Worm (Caenorhabditis elegans): ENCODE data around the gene F54D10.7.

The F54D10.7 gene

DNA sequence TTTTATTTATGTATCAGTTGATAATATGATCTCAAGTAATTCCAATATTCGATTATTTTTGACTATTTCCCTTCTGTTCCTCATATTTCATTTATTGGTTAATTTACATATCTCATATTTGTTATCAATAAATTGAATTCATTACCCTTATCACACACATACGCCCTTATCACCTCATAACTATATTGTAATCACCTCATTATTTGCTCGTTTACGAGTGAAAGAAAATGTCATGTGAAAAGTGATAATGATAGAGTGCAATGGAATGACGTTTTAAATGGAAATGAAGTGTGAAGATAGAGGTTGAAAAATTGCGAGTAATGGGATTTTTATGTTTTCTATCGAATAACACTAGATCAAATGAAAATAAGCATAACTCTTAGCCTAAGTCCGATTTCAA, 34.6 kb downstream of the F54D10.7 start:
- TF ChIP-seq nhr-237 (tag; optimal IDR thresholded peaks at IDR 0.05), result no peak
- TF ChIP-seq flh-1 (GFP tag; optimal IDR thresholded peaks at IDR 0.05), result no peak
- TF ChIP-seq nhr-12 (tag; optimal IDR thresholded peaks at IDR 0.05), result no peak
- no peak for TF ChIP-seq lin-13 (tag; optimal IDR thresholded peaks at IDR 0.05)
- no peak for TF ChIP-seq unc-39 (tag; optimal IDR thresholded peaks at IDR 0.05)

DNA sequence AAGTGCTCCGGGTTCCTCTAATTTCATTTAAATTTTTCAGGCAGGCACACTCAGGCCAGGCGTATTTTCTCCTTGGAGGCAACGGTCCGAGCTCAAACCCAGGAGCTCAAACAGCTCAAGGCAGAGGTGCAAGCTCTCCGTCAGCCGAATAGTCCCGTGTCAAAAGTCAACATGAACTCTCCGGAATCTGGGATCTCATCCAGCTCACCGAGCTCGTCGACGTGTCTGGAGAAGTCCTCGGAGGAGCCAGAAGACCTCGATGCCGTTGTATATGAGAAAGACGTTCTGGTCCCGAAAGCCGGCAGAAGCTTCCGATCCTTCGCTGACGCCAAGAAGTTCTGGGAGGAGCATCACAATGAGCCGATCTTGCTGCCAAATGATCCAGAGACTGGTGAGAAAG, 35.3 kb downstream of the F54D10.7 start:
- no peak for TF ChIP-seq elt-1 (tag; optimal IDR thresholded peaks at IDR 0.05; ENCODE audit: borderline replicate concordance, insufficient read depth)
- TF ChIP-seq sem-2 (GFP tag; optimal IDR thresholded peaks at IDR 0.05), result no peak
- TF ChIP-seq ham-2 (GFP tag; optimal IDR thresholded peaks at IDR 0.05), result no peak
- TF ChIP-seq pha-4 (tag; optimal IDR thresholded peaks at IDR 0.05), result no peak
- TF ChIP-seq M03D4.4 (tag; optimal IDR thresholded peaks at IDR 0.05), result no peak
- no peak for TF ChIP-seq mep-1 (tag; optimal IDR thresholded peaks at IDR 0.05)
- TF ChIP-seq ztf-11 (tag; optimal IDR thresholded peaks at IDR 0.05), result no peak

DNA sequence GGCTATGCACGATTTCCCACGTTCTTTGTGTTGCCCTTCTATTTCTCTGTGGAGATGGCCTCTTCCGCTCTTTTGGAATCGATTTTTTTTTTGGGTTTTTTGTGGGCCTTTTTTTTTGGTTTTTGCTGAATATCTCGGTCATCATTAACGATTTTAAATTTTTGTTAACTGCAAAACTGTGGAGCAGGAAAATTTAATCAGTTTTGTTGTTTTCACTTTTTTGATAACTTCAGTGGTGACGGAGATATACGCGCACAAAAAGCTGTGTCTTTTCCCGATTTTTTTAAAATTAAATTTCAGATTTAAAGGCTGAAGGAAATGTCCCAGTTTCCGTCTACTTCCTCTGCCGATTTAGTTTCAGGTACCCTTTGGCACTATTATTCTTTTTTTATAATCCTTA, 35.8 kb downstream of the F54D10.7 start, which contains the start of gene T24E12.1:
Gene T24E12.1 (plus strand): TSS at position 301 of the 400 bp plus-strand sequence.
- no peak for TF ChIP-seq drap-1 (GFP tag; optimal IDR thresholded peaks at IDR 0.05)
- TF ChIP-seq sptf-1 (tag; optimal IDR thresholded peaks at IDR 0.05), result no peak
- no peak for TF ChIP-seq sem-2 (GFP tag; optimal IDR thresholded peaks at IDR 0.05)

- TF ChIP-seq mab-5 (tag; optimal IDR thresholded peaks at IDR 0.05) (no peak), zip-8 (tag; optimal IDR thresholded peaks at IDR 0.05) (peak; percentile 99)
Observed at ce11 chrII:3782309-3783000, 38.6 kb downstream of the F54D10.7 start, which contains the start of gene T24E12.2. Gene T24E12.2 (plus strand): TSS chrII:3782950.

DNA sequence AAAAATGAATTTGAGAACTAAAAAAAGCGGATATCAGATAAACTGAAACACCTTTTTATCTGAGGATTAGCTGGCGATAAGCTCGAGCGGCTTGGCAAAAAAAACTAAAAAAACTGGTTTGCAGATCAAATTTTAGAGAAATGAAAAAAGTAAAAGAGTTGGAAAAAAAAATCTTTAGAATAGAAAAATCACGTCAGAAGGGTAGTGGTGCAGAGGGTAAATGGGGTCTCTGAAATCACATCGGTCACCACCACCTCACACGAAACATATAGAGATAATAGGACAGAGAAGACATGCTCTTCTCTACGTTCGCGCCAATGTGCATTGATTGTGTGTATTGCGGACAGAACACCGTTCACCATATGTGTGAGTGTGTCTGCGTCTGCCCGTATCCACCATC, 39.9 kb downstream of the F54D10.7 start:
- TF ChIP-seq flh-1 (GFP tag; optimal IDR thresholded peaks at IDR 0.05), result no peak
- no peak for TF ChIP-seq hlh-1 (tag; optimal IDR thresholded peaks at IDR 0.05)
- no peak for TF ChIP-seq ces-1 (GFP tag; optimal IDR thresholded peaks at IDR 0.05)

DNA sequence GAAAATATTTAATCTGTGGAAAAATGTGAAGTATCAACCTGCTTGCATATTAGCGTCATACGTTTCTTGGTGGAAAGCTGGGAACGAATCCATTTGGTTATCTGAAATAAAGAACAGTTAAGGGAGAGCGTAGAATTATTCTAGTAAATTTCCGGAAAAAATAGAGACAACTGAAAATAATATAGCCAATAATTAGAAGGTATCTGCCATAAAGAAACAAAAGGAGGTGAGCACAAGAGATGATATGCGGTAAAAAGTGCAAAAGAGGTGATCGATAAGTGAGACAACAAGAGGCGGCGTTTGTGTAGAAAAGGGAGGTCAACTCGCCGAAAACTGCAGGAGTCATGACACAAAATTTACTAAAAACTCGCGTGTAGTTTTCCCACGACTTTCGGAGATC, 41.6 kb downstream of the F54D10.7 start, which contains the start of gene T24E12.11:
Gene T24E12.11 (minus strand): TSS at position 101 of the 400 bp plus-strand sequence.
- TF ChIP-seq blmp-1 (tag; optimal IDR thresholded peaks at IDR 0.05) (no peak), elt-3 (tag; optimal IDR thresholded peaks at IDR 0.05) (no peak), lsy-2 (tag; optimal IDR thresholded peaks at IDR 0.05) (no peak), hlh-1 (tag; optimal IDR thresholded peaks at IDR 0.05) (no peak), ceh-43 (GFP tag; optimal IDR thresholded peaks at IDR 0.05) (no peak), unc-39 (tag; optimal IDR thresholded peaks at IDR 0.05) (no peak), nhr-28 (tag; optimal IDR thresholded peaks at IDR 0.05) (no peak), M03D4.4 (tag; optimal IDR thresholded peaks at IDR 0.05) (no peak), nhr-76 (tag; optimal IDR thresholded peaks at IDR 0.05) (no peak), ceh-39 (tag; optimal IDR thresholded peaks at IDR 0.05) (no peak), nhr-12 (tag; optimal IDR thresholded peaks at IDR 0.05) (no peak), flh-1 (GFP tag; optimal IDR thresholded peaks at IDR 0.05) (no peak), drap-1 (GFP tag; optimal IDR thresholded peaks at IDR 0.05) (no peak), ces-1 (GFP tag; optimal IDR thresholded peaks at IDR 0.05) (no peak), pha-4 (tag; optimal IDR thresholded peaks at IDR 0.05) (no peak), lin-32 (GFP tag; optimal IDR thresholded peaks at IDR 0.05) (no peak), mab-5 (tag; optimal IDR thresholded peaks at IDR 0.05) (no peak), snpc-4 (tag; optimal IDR thresholded peaks at IDR 0.05) (no peak)

ce11 chrII:3777802-3778201, 43.3 kb downstream of the F54D10.7 start:
- TF ChIP-seq M03D4.4 (tag; optimal IDR thresholded peaks at IDR 0.05) (no peak), drap-1 (GFP tag; optimal IDR thresholded peaks at IDR 0.05) (no peak), elt-3 (tag; optimal IDR thresholded peaks at IDR 0.05) (no peak), lin-13 (tag; optimal IDR thresholded peaks at IDR 0.05) (no peak), ces-1 (GFP tag; optimal IDR thresholded peaks at IDR 0.05) (no peak), hlh-1 (tag; optimal IDR thresholded peaks at IDR 0.05) (no peak), ham-2 (GFP tag; optimal IDR thresholded peaks at IDR 0.05) (no peak), unc-39 (tag; optimal IDR thresholded peaks at IDR 0.05) (no peak), flh-1 (GFP tag; optimal IDR thresholded peaks at IDR 0.05) (no peak), lsy-2 (tag; optimal IDR thresholded peaks at IDR 0.05) (no peak), pha-4 (tag; optimal IDR thresholded peaks at IDR 0.05) (no peak), ceh-83 (GFP tag; optimal IDR thresholded peaks at IDR 0.05) (no peak), blmp-1 (tag; optimal IDR thresholded peaks at IDR 0.05) (no peak)

Measured in whole organism, mixed stage, embryonic.